Worm (Caenorhabditis elegans): ENCODE data around the gene fipr-2.

The fipr-2 gene

DNA sequence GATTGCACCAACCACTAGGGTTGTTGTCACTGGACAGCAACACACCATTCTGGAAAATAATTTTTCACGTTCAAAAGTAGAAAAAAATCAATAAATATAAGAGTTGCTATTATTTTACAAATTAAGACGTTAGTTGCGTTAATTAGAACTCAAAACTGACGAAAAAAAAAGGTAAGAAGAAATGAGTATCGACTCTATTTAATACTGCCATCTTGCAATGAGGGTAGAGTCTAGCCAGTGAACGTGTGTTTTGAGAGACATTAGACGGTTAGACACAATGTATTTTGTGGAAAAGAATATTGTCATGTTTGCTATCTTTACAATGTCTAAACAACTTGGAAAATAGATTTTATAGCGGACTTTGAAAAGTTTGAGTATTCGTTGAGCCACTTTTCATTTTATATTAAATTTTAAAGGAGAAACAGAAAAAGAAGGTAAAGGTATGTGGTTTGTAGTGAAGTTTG, 48.5 kb downstream of the fipr-2 start, which contains the start of gene cdr-6:
TSS of gene cdr-6 (minus strand) at position 51 of the 464 bp plus-strand sequence.
- TF ChIP-seq ces-1 (GFP tag; optimal IDR thresholded peaks at IDR 0.05) (peak; percentile 22), unc-120 (tag; optimal IDR thresholded peaks at IDR 0.05; ENCODE audit: poor library complexity, severe bottlenecking) (no peak)

DNA sequence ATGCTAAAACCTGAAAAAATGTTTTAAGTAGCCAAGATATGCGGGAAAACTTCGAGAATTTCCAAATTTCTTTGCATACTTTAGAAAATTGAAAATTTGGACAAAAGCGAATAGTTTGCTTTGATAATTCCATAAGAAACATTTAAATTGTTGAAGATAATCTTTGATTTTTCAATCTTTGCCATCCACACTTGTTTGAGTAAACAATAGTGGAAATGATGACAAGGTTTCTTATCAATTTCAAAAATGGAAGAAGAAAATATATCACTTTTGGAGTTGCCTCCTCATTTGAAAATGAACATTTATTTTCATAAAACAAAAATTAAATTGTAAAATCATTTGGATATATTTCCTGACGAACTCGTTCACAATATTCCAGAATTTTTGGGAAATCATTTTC, 49.2 kb downstream of the fipr-2 start:
- no peak for TF ChIP-seq bed-3 (GFP tag; optimal IDR thresholded peaks at IDR 0.05)
- TF ChIP-seq tbx-8 (GFP tag; optimal IDR thresholded peaks at IDR 0.05) = no peak
- no peak for TF ChIP-seq ces-1 (GFP tag; optimal IDR thresholded peaks at IDR 0.05)
- no peak for TF ChIP-seq nhr-28 (tag; optimal IDR thresholded peaks at IDR 0.05)
- no peak for TF ChIP-seq snpc-4 (tag; optimal IDR thresholded peaks at IDR 0.05)
- no peak for TF ChIP-seq lin-13 (tag; optimal IDR thresholded peaks at IDR 0.05)
- TF ChIP-seq ham-2 (GFP tag; optimal IDR thresholded peaks at IDR 0.05) = no peak
- TF ChIP-seq mls-2 (tag; optimal IDR thresholded peaks at IDR 0.05) = no peak
- TF ChIP-seq zip-8 (tag; optimal IDR thresholded peaks at IDR 0.05) = no peak
- no peak for TF ChIP-seq unc-39 (tag; optimal IDR thresholded peaks at IDR 0.05)
- TF ChIP-seq ceh-43 (GFP tag; optimal IDR thresholded peaks at IDR 0.05) = no peak
- no peak for TF ChIP-seq sptf-1 (tag; optimal IDR thresholded peaks at IDR 0.05)
- TF ChIP-seq flh-1 (GFP tag; optimal IDR thresholded peaks at IDR 0.05) = no peak
- TF ChIP-seq mep-1 (tag; optimal IDR thresholded peaks at IDR 0.05) = no peak
- no peak for TF ChIP-seq sem-2 (GFP tag; optimal IDR thresholded peaks at IDR 0.05)
- no peak for TF ChIP-seq elt-3 (tag; optimal IDR thresholded peaks at IDR 0.05)
- TF ChIP-seq unc-120 (tag; optimal IDR thresholded peaks at IDR 0.05; ENCODE audit: poor library complexity, severe bottlenecking) = no peak
- no peak for TF ChIP-seq pha-4 (tag; optimal IDR thresholded peaks at IDR 0.05)

Data from whole organism, mixed stage, embryonic.